Fruit fly (Drosophila melanogaster): Measurements from ENCODE around the gene CG32432.

- TF ChIP-seq EcR (GFP tag; optimal IDR thresholded peaks at IDR 0.05) (no peak), CG8478 (optimal IDR thresholded peaks at IDR 0.05) (no peak), Dll (optimal IDR thresholded peaks at IDR 0.05) (no peak), pan (optimal IDR thresholded peaks at IDR 0.05) (no peak)
Measured at dm6 chr3L:20796757-20797156, 88.2 kb downstream of the CG32432 start.

Data from whole organism.